Worm (Caenorhabditis elegans) whole organism, L4 larva: ENCODE data around the gene scl-6.

Experiments
- R02D3.7 ChIP-seq: fragments of 150-350 bp; sonication (generic microtip); optimal IDR thresholded peaks from 3 replicates; lab custom pipeline; 2014; ENCODE audit warnings: missing biosample characterization, missing genetic modification characterization
- nhr-237 ChIP-seq: sonication (generic microtip); optimal IDR thresholded peaks from 2 replicates; lab custom pipeline; 2017; ENCODE audit warnings: missing biosample characterization, missing genetic modification characterization
- nhr-42 ChIP-seq: fragments of 200-800 bp; sonication (Bioruptor generic); IDR thresholded peaks from 2 replicates; pipeline ENCODE4 v1.3.6; 2022; ENCODE audit warnings: missing genetic modification characterization, missing compliant biosample characterization
- pha-4 ChIP-seq, 2 experiments: fragments of 150-350 bp in 1 of 2; fragments of 200-800 bp in 1 of 2; sonication (Bioruptor generic) in 1 of 2; IDR thresholded peaks in 1 of 2; optimal IDR thresholded peaks in 1 of 2; 2 replicates each; pipeline versions ENCODE4 v1.3.6 to Lab custom; 2014 to 2022; ENCODE audit warnings: missing genetic modification characterization in 2 of 2, missing genetic modification reagents in 2 of 2, missing biosample characterization in 1 of 2, missing compliant biosample characterization in 1 of 2
- zag-1 ChIP-seq: fragments of 150-350 bp; optimal IDR thresholded peaks from 2 replicates; lab custom pipeline; 2014; ENCODE audit warnings: missing biosample characterization, missing genetic modification characterization

ce11 chrIV:13118794-13119193 is 50.2 kb downstream of the scl-6 start, which contains the start of gene unc-30:
- TF ChIP-seq pha-4 (GFP tag; IDR thresholded peaks at IDR 0.05; lab: Robert Waterston, UW) (no peak), pha-4 (tag; optimal IDR thresholded peaks at IDR 0.05; lab: Kevin White, UChicago) (no peak), nhr-42 (GFP tag; lab: Robert Waterston, UW) (no peak), zag-1 (tag; lab: Kevin White, UChicago) (no peak), R02D3.7 (tag; lab: Kevin White, UChicago) (no peak), nhr-237 (no peak)
